Fruit fly (Drosophila melanogaster) whole organism, embryonic: ENCODE results near the gene Sil1.
A peak's percentile ranks its signal among the peaks of the same experiment; 100 is the strongest.

Experiments
- ATbp ChIP-seq: fragments of 200-800 bp; sonication (Bioruptor generic); optimal IDR thresholded peaks from 2 replicates; lab custom pipeline; 2017; ENCODE audit warnings: missing biosample characterization, mild to moderate bottlenecking, missing genetic modification characterization, missing genetic modification reagents
- Asciz ChIP-seq: fragments of 200-800 bp; sonication (Bioruptor generic); optimal IDR thresholded peaks from 2 replicates; lab custom pipeline; 2017; ENCODE audit warnings: missing biosample characterization, mild to moderate bottlenecking, missing genetic modification characterization, missing genetic modification reagents
- BtbVII ChIP-seq: fragments of 200-800 bp; sonication (Bioruptor generic); optimal IDR thresholded peaks from 3 replicates; lab custom pipeline; 2017; ENCODE audit warnings: missing biosample characterization, mild to moderate bottlenecking, missing genetic modification characterization
- CG11247 ChIP-seq: fragments of 200-800 bp; sonication (Bioruptor generic); IDR thresholded peaks from 2 replicates; pipeline ENCODE4 v1.3.6; 2022; ENCODE audit warnings: missing biosample characterization, missing genetic modification characterization
- CG11696 ChIP-seq: fragments of 200-800 bp; sonication (Bioruptor generic); IDR thresholded peaks from 2 replicates; pipeline ENCODE4 v1.3.6; 2022; ENCODE audit warnings: missing biosample characterization, missing genetic modification characterization
- CG11723 ChIP-seq: fragments of 200-800 bp; sonication (Bioruptor generic); optimal IDR thresholded peaks from 2 replicates; lab custom pipeline; 2017; ENCODE audit warnings: missing biosample characterization, mild to moderate bottlenecking, missing genetic modification characterization
- CG12071 ChIP-seq: fragments of 200-800 bp; sonication (Bioruptor generic); optimal IDR thresholded peaks from 3 replicates; lab custom pipeline; 2018; ENCODE audit warnings: missing biosample characterization, mild to moderate bottlenecking, missing genetic modification characterization
- CG12659 ChIP-seq: fragments of 200-800 bp; sonication (Bioruptor generic); optimal IDR thresholded peaks from 3 replicates; lab custom pipeline; 2017; ENCODE audit warnings: mild to moderate bottlenecking, missing biosample characterization, missing genetic modification reagents, missing genetic modification characterization
- CG1603 ChIP-seq: fragments of 200-800 bp; sonication (Bioruptor generic); optimal IDR thresholded peaks from 2 replicates; lab custom pipeline; 2019; ENCODE audit warnings: missing biosample characterization, mild to moderate bottlenecking, missing genetic modification characterization, moderate library complexity
- CG17359 ChIP-seq: fragments of 200-800 bp; sonication (Bioruptor generic); optimal IDR thresholded peaks from 3 replicates; lab custom pipeline; 2018; ENCODE audit warnings: missing biosample characterization, mild to moderate bottlenecking, missing genetic modification characterization, moderate library complexity
- CG17568 ChIP-seq: fragments of 200-800 bp; sonication (Bioruptor generic); optimal IDR thresholded peaks from 2 replicates; lab custom pipeline; 2018; ENCODE audit warnings: missing biosample characterization, mild to moderate bottlenecking, missing genetic modification characterization, moderate library complexity
- CG18476 ChIP-seq: fragments of 200-800 bp; sonication (Bioruptor generic); optimal IDR thresholded peaks from 2 replicates; lab custom pipeline; 2016; ENCODE audit warnings: missing biosample characterization, mild to moderate bottlenecking, missing genetic modification characterization
- CG18599 ChIP-seq: fragments of 200-800 bp; sonication (Bioruptor generic); optimal IDR thresholded peaks from 3 replicates; lab custom pipeline; 2017; ENCODE audit warnings: missing biosample characterization, missing genetic modification characterization, mild to moderate bottlenecking, moderate library complexity, missing genetic modification reagents
- CG31388 ChIP-seq: fragments of 200-800 bp; sonication (Bioruptor generic); optimal IDR thresholded peaks from 2 replicates; lab custom pipeline; 2016; ENCODE audit warnings: missing biosample characterization, missing genetic modification characterization
- CG3407 ChIP-seq: fragments of 200-800 bp; sonication (Bioruptor generic); optimal IDR thresholded peaks from 2 replicates; lab custom pipeline; 2018; ENCODE audit warnings: missing biosample characterization, mild to moderate bottlenecking, missing genetic modification characterization
- CG4282 ChIP-seq: fragments of 200-800 bp; sonication (Bioruptor generic); optimal IDR thresholded peaks from 2 replicates; lab custom pipeline; 2016; ENCODE audit warnings: missing biosample characterization, missing genetic modification characterization
- CG8478 ChIP-seq: fragments of >200 bp; optimal IDR thresholded peaks from 2 replicates; lab custom pipeline; 2018
- CG8924 ChIP-seq: fragments of 200-800 bp; optimal IDR thresholded peaks from 3 replicates; lab custom pipeline; 2019; ENCODE audit warnings: missing biosample characterization, mild to moderate bottlenecking, missing genetic modification characterization, moderate library complexity
- CG9932 ChIP-seq: fragments of 200-800 bp; sonication (Bioruptor generic); IDR thresholded peaks from 2 replicates; pipeline ENCODE4 v1.3.6; 2022; ENCODE audit warnings: missing biosample characterization, missing genetic modification characterization
- CoRest ChIP-seq: fragments of 200-800 bp; sonication (Bioruptor generic); optimal IDR thresholded peaks from 3 replicates; lab custom pipeline; 2018; ENCODE audit warnings: missing biosample characterization, mild to moderate bottlenecking, missing genetic modification characterization, moderate library complexity
- Dbx ChIP-seq: fragments of 200-800 bp; sonication (Bioruptor generic); IDR thresholded peaks from 3 replicates; pipeline ENCODE4 v1.3.6; 2022; ENCODE audit warnings: missing biosample characterization, missing genetic modification characterization
- Fer1 ChIP-seq: fragments of 200-800 bp; sonication (Bioruptor generic); optimal IDR thresholded peaks from 2 replicates; lab custom pipeline; 2017; ENCODE audit warnings: missing biosample characterization, mild to moderate bottlenecking, missing genetic modification characterization
- Gug ChIP-seq: fragments of 200-800 bp; sonication (Bioruptor generic); IDR thresholded peaks from 4 replicates; pipeline ENCODE4 v1.3.6; 2022; ENCODE audit warnings: missing biosample characterization, missing genetic modification characterization
- H2.0 ChIP-seq: fragments of 200-800 bp; sonication (Bioruptor generic); IDR thresholded peaks from 2 replicates; pipeline ENCODE4 v1.3.6; 2022; ENCODE audit warnings: missing biosample characterization, missing genetic modification characterization
- HLH3B ChIP-seq: fragments of 200-800 bp; sonication (Bioruptor generic); IDR thresholded peaks from 2 replicates; pipeline ENCODE4 v1.3.6; 2022; ENCODE audit warnings: missing biosample characterization, missing genetic modification characterization
- MTF-1 ChIP-seq: fragments of 200-800 bp; sonication (Bioruptor generic); optimal IDR thresholded peaks from 2 replicates; lab custom pipeline; 2018; ENCODE audit warnings: missing biosample characterization, mild to moderate bottlenecking, missing genetic modification characterization, borderline replicate concordance
- Med ChIP-seq: fragments of 200-800 bp; sonication (Bioruptor generic); peaks from one replicate; lab custom pipeline; 2016; ENCODE audit warnings: missing biosample characterization, missing genetic modification characterization, mild to moderate bottlenecking, inconsistent platforms, moderate library complexity
- Nf-YC ChIP-seq: fragments of 200-800 bp; optimal IDR thresholded peaks from 3 replicates; lab custom pipeline; 2019; ENCODE audit warnings: missing biosample characterization, mild to moderate bottlenecking, missing genetic modification characterization, moderate library complexity
- Oli ChIP-seq: fragments of 200-800 bp; sonication (Bioruptor generic); optimal IDR thresholded peaks from 2 replicates; lab custom pipeline; 2018; ENCODE audit warnings: missing biosample characterization, mild to moderate bottlenecking, missing genetic modification characterization, moderate library complexity
- Sox100B ChIP-seq: fragments of 200-800 bp; sonication (Bioruptor generic); optimal IDR thresholded peaks from 3 replicates; lab custom pipeline; 2018; ENCODE audit warnings: missing biosample characterization, mild to moderate bottlenecking, missing genetic modification characterization
- Sry-β ChIP-seq: fragments of 200-800 bp; sonication (Bioruptor generic); optimal IDR thresholded peaks from 2 replicates; lab custom pipeline; 2018; ENCODE audit warnings: missing biosample characterization, mild to moderate bottlenecking, missing genetic modification characterization, moderate library complexity
- Trl ChIP-seq, 3 experiments: fragments of >200 bp in 2 of 3; fragments of 200-800 bp in 1 of 3; sonication (Bioruptor generic) in 1 of 3; optimal IDR thresholded peaks; 2 replicates in 1 of 3; 3 replicates in 2 of 3; lab custom pipeline; 2016 to 2017; ENCODE audit warnings: missing biosample characterization in 1 of 3, missing genetic modification characterization in 1 of 3
- Xrp1 ChIP-seq: fragments of 200-800 bp; sonication (Bioruptor generic); IDR thresholded peaks from 2 replicates; pipeline ENCODE4 v1.3.6; 2022; ENCODE audit warnings: missing biosample characterization, missing genetic modification characterization
- bcd ChIP-seq: fragments of 200-800 bp; sonication (Bioruptor generic); optimal IDR thresholded peaks from 2 replicates; lab custom pipeline; 2017; ENCODE audit warnings: missing biosample characterization, mild to moderate bottlenecking, missing genetic modification characterization
- btn ChIP-seq: fragments of 200-800 bp; sonication (Bioruptor generic); optimal IDR thresholded peaks from 2 replicates; lab custom pipeline; 2016; ENCODE audit warnings: missing biosample characterization, missing genetic modification characterization
- cas ChIP-seq: fragments of 200-800 bp; sonication (Bioruptor generic); IDR thresholded peaks from 2 replicates; pipeline ENCODE4 v1.3.6; 2022; ENCODE audit warnings: missing biosample characterization, missing genetic modification characterization
- cwo ChIP-seq: fragments of 200-800 bp; sonication (Bioruptor generic); optimal IDR thresholded peaks from 3 replicates; lab custom pipeline; 2017; ENCODE audit warnings: missing biosample characterization, missing genetic modification characterization, mild to moderate bottlenecking, moderate library complexity, missing genetic modification reagents
- dmrt99B ChIP-seq: fragments of 200-800 bp; sonication (Bioruptor generic); optimal IDR thresholded peaks from 2 replicates; lab custom pipeline; 2018; ENCODE audit warnings: missing biosample characterization, mild to moderate bottlenecking, missing genetic modification characterization, moderate library complexity
- emc ChIP-seq: fragments of 200-800 bp; sonication (Bioruptor generic); optimal IDR thresholded peaks from 2 replicates; lab custom pipeline; 2016; ENCODE audit warnings: missing biosample characterization, missing genetic modification characterization
- eve ChIP-seq, 2 experiments: fragments of >200 bp; optimal IDR thresholded peaks; 2 replicates each; lab custom pipeline; 2017; ENCODE audit warnings: missing biosample characterization in 2 of 2, missing genetic modification characterization in 2 of 2
- lab ChIP-seq: fragments of 200-800 bp; sonication (Bioruptor generic); optimal IDR thresholded peaks from 3 replicates; lab custom pipeline; 2017; ENCODE audit warnings: missing biosample characterization, missing genetic modification characterization, mild to moderate bottlenecking, moderate library complexity, missing genetic modification reagents
- nmo ChIP-seq: fragments of 200-800 bp; sonication (Bioruptor generic); optimal IDR thresholded peaks from 2 replicates; lab custom pipeline; 2018; ENCODE audit warnings: missing biosample characterization, mild to moderate bottlenecking, missing genetic modification characterization, moderate library complexity
- peb ChIP-seq: fragments of 200-800 bp; sonication (Bioruptor generic); IDR thresholded peaks from 2 replicates; pipeline ENCODE4 v1.3.6; 2022; ENCODE audit warnings: missing biosample characterization, missing genetic modification characterization
- pnt ChIP-seq: fragments of 200-800 bp; sonication (Bioruptor generic); optimal IDR thresholded peaks from 3 replicates; lab custom pipeline; 2016; ENCODE audit warnings: missing biosample characterization, missing genetic modification characterization
- row ChIP-seq: fragments of 200-800 bp; sonication (Bioruptor generic); IDR thresholded peaks from 3 replicates; pipeline ENCODE4 v1.3.6; 2022; ENCODE audit warnings: missing biosample characterization, missing genetic modification characterization
- scrt ChIP-seq: fragments of 200-800 bp; sonication (Bioruptor generic); optimal IDR thresholded peaks from 2 replicates; lab custom pipeline; 2018; ENCODE audit warnings: missing biosample characterization, mild to moderate bottlenecking, missing genetic modification characterization, moderate library complexity
- sima ChIP-seq: fragments of 200-800 bp; sonication (Bioruptor generic); optimal IDR thresholded peaks from 2 replicates; lab custom pipeline; 2016; ENCODE audit warnings: missing biosample characterization, missing genetic modification characterization
- unc-4 ChIP-seq: fragments of 200-800 bp; sonication (Bioruptor generic); IDR thresholded peaks from 2 replicates; pipeline ENCODE4 v1.3.6; 2022; ENCODE audit warnings: missing biosample characterization, missing genetic modification characterization; ENCODE audit not compliant: partially characterized antibody
- zfh2 ChIP-seq: fragments of 200-800 bp; sonication (Bioruptor generic); optimal IDR thresholded peaks from 2 replicates; lab custom pipeline; 2016; ENCODE audit warnings: missing biosample characterization, missing genetic modification characterization

Sil1 gene

dm6 chr3R:25281165-25281564 is 45.8 kb upstream of the Sil1 start, which contains the start of gene CG11892 (continued):
- TF ChIP-seq CG3407 (GFP tag; lab: Kevin White, UChicago) = peak; percentile 42
- TF ChIP-seq CG12659 (GFP tag; lab: Kevin White, UChicago) = peak; percentile 46
- peak; percentile 20 for TF ChIP-seq bcd (GFP tag; lab: Kevin White, UChicago)
- TF ChIP-seq Xrp1 (GFP tag; lab: Robert Waterston, UW) = no peak
- TF ChIP-seq BtbVII = peak; percentile 52
- no peak for TF ChIP-seq CoRest (tag; lab: Kevin White, UChicago)
- TF ChIP-seq Sry-β (GFP tag; lab: Kevin White, UChicago) = no peak
- TF ChIP-seq CG12071 = peak; percentile 81
- TF ChIP-seq Dbx (GFP tag; lab: Robert Waterston, UW) = no peak
- TF ChIP-seq CG18599 (GFP tag; lab: Kevin White, UChicago) = peak; percentile 75
- TF ChIP-seq row (GFP tag; lab: Robert Waterston, UW) = no peak
- TF ChIP-seq CG17568 = peak; percentile 49
- no peak for TF ChIP-seq sima
- no peak for TF ChIP-seq zfh2 (GFP tag; lab: Kevin White, UChicago)
- TF ChIP-seq Trl (optimal IDR thresholded peaks at IDR 0.05; lab: Kevin White, UChicago) = no peak
- TF ChIP-seq Trl (GFP tag; optimal IDR thresholded peaks at IDR 0.05; lab: Kevin White, UChicago) = no peak
- TF ChIP-seq CG17359 (tag; lab: Kevin White, UChicago) = peak; percentile 60
- peak; percentile 82 for TF ChIP-seq ATbp
- TF ChIP-seq Sox100B = peak; percentile 17
- TF ChIP-seq Nf-YC = no peak
- TF ChIP-seq btn (GFP tag; lab: Kevin White, UChicago) = no peak
- TF ChIP-seq CG4282 = no peak
- TF ChIP-seq nmo (GFP tag; lab: Kevin White, UChicago) = no peak
- no peak for TF ChIP-seq HLH3B (GFP tag; lab: Robert Waterston, UW)
- peak; percentile 74 for TF ChIP-seq Fer1 (GFP tag; lab: Kevin White, UChicago)
- TF ChIP-seq CG18476 (GFP tag; lab: Kevin White, UChicago) = no peak
- TF ChIP-seq CG11696 (GFP tag; lab: Robert Waterston, UW) = no peak
- TF ChIP-seq scrt (GFP tag; lab: Kevin White, UChicago) = peak; percentile 68
- no peak for TF ChIP-seq unc-4 (GFP tag; lab: Robert Waterston, UW)
- no peak for TF ChIP-seq CG8924 (tag; lab: Kevin White, UChicago)
- peak; percentile 27 for TF ChIP-seq dmrt99B (tag; lab: Kevin White, UChicago)
- TF ChIP-seq CG8478 (lab: Kevin White, UChicago) = no peak
- no peak for TF ChIP-seq CG11247 (GFP tag; lab: Robert Waterston, UW)
- no peak for TF ChIP-seq Oli
- no peak for TF ChIP-seq Gug
- TF ChIP-seq CG1603 (tag; lab: Kevin White, UChicago) = peak; percentile 56
- TF ChIP-seq H2.0 = no peak
- no peak for TF ChIP-seq peb (GFP tag; lab: Robert Waterston, UW)
- TF ChIP-seq CG31388 (GFP tag; lab: Kevin White, UChicago) = no peak
- no peak for TF ChIP-seq cas
- peak; percentile 11 for TF ChIP-seq CG11723 (GFP tag; lab: Kevin White, UChicago)

dm6 chr3R:25279796-25280350 is 44.5 kb upstream of the Sil1 start, which contains the start of gene CG10514:
Gene CG10514 (minus strand): TSS chr3R:25279846.
- TF ChIP-seq ATbp (peak; percentile 6), pnt (GFP tag; lab: Kevin White, UChicago) (no peak), emc (no peak), CG9932 (GFP tag; lab: Robert Waterston, UW) (no peak), eve (GFP tag; optimal IDR thresholded peaks at IDR 0.05; lab: Kevin White, UChicago) (no peak), Asciz (peak; percentile 6), lab (peak; percentile 24), CG18599 (GFP tag; lab: Kevin White, UChicago) (peak; percentile 25), cwo (GFP tag; lab: Kevin White, UChicago) (no peak), MTF-1 (GFP tag; lab: Kevin White, UChicago) (peak; percentile 60), Med (GFP tag; lab: Kevin White, UChicago) (peak; percentile 51)
- TF ChIP-seq, all 482 proteins: peak for 6
